Worm (Caenorhabditis elegans) whole organism, L1 larva: ENCODE results near the gene E02C12.10.
A peak's percentile ranks its signal among the peaks of the same experiment; 100 is the strongest.

Experiments used
- C16A3.4 ChIP-seq: fragments of 150-350 bp; optimal IDR thresholded peaks from 2 replicates; lab custom pipeline; 2014; ENCODE audit warnings: missing biosample characterization, missing genetic modification characterization
- aha-1 ChIP-seq: fragments of 150-350 bp; optimal IDR thresholded peaks from 2 replicates; lab custom pipeline; 2014; ENCODE audit warnings: missing biosample characterization, missing genetic modification characterization
- alr-1 ChIP-seq: fragments of 200-800 bp; sonication (Bioruptor generic); optimal IDR thresholded peaks from 2 replicates; lab custom pipeline; 2018; ENCODE audit warnings: borderline replicate concordance, mild to moderate bottlenecking, missing genetic modification characterization, missing compliant biosample characterization
- aly-2 ChIP-seq: fragments of 150-350 bp; optimal IDR thresholded peaks from 2 replicates; lab custom pipeline; 2014; ENCODE audit warnings: missing biosample characterization, missing genetic modification characterization
- blmp-1 ChIP-seq: fragments of 150-350 bp; optimal IDR thresholded peaks from 2 replicates; lab custom pipeline; 2014; ENCODE audit warnings: missing biosample characterization, missing genetic modification characterization
- ceh-63 ChIP-seq: fragments of 200-800 bp; sonication (Bioruptor generic); optimal IDR thresholded peaks from 2 replicates; lab custom pipeline; 2018; ENCODE audit warnings: mild to moderate bottlenecking, missing genetic modification characterization, missing compliant biosample characterization
- ceh-8 ChIP-seq: fragments of 200-800 bp; sonication (Bioruptor generic); optimal IDR thresholded peaks from 2 replicates; lab custom pipeline; 2018; ENCODE audit warnings: mild to moderate bottlenecking, missing genetic modification characterization, moderate library complexity, missing compliant biosample characterization
- ceh-90 ChIP-seq: sonication (generic microtip); optimal IDR thresholded peaks from 2 replicates; lab custom pipeline; 2016; ENCODE audit warnings: missing genetic modification characterization, missing compliant biosample characterization
- egl-27 ChIP-seq, 2 experiments: fragments of 150-350 bp in 1 of 2; sonication (generic microtip); optimal IDR thresholded peaks; 3 replicates each; lab custom pipeline; 2017 to 2018; ENCODE audit warnings: missing biosample characterization in 2 of 2, missing genetic modification characterization in 2 of 2, missing genetic modification reagents in 2 of 2
- fkh-10 ChIP-seq: sonication (generic microtip); optimal IDR thresholded peaks from 2 replicates; lab custom pipeline; 2017; ENCODE audit warnings: missing biosample characterization, missing genetic modification reagents, missing genetic modification characterization
- fkh-4 ChIP-seq: sonication (generic microtip); optimal IDR thresholded peaks from 2 replicates; lab custom pipeline; 2016; ENCODE audit warnings: missing compliant biosample characterization, missing genetic modification characterization, borderline replicate concordance
- fkh-8 ChIP-seq: sonication (generic microtip); optimal IDR thresholded peaks from 2 replicates; lab custom pipeline; 2016; ENCODE audit warnings: mild to moderate bottlenecking, missing genetic modification characterization, missing compliant biosample characterization
- fos-1 ChIP-seq: fragments of 150-350 bp; optimal IDR thresholded peaks from 2 replicates; lab custom pipeline; 2014; ENCODE audit warnings: missing biosample characterization, missing genetic modification characterization
- grh-1 ChIP-seq: fragments of 200-800 bp; sonication (Bioruptor generic); IDR thresholded peaks from 2 replicates; pipeline ENCODE4 v1.3.6; 2022; ENCODE audit warnings: missing genetic modification reagents, missing genetic modification characterization, missing compliant biosample characterization
- irx-1 ChIP-seq: sonication (generic microtip); optimal IDR thresholded peaks from 2 replicates; lab custom pipeline; 2016; ENCODE audit warnings: missing genetic modification characterization, missing compliant biosample characterization
- lin-14 ChIP-seq: fragments of 200-800 bp; sonication (Bioruptor generic); optimal IDR thresholded peaks from 2 replicates; lab custom pipeline; 2018; ENCODE audit warnings: mild to moderate bottlenecking, missing genetic modification characterization, moderate library complexity, missing compliant biosample characterization
- lin-35 ChIP-seq, 2 experiments: fragments of 150-350 bp; optimal IDR thresholded peaks; 2 replicates each; lab custom pipeline; 2014; ENCODE audit warnings: missing biosample characterization in 2 of 2, missing genetic modification characterization in 2 of 2, missing genetic modification reagents in 2 of 2
- lin-39 ChIP-seq: fragments of 150-350 bp; optimal IDR thresholded peaks from 2 replicates; lab custom pipeline; 2014; ENCODE audit warnings: missing biosample characterization, missing genetic modification reagents, missing genetic modification characterization
- mdl-1 ChIP-seq, 2 experiments: fragments of 150-350 bp; optimal IDR thresholded peaks; 2 replicates each; lab custom pipeline; 2014 to 2017; ENCODE audit warnings: missing biosample characterization in 2 of 2, missing genetic modification characterization in 2 of 2, inconsistent platforms in 1 of 2
- mef-2 ChIP-seq: fragments of 150-350 bp; optimal IDR thresholded peaks from 2 replicates; lab custom pipeline; 2014; ENCODE audit warnings: missing biosample characterization, missing genetic modification characterization
- mep-1 ChIP-seq: fragments of 150-350 bp; optimal IDR thresholded peaks from 2 replicates; lab custom pipeline; 2014; ENCODE audit warnings: missing biosample characterization, missing genetic modification characterization
- nhr-12 ChIP-seq: sonication (generic microtip); optimal IDR thresholded peaks from 2 replicates; lab custom pipeline; 2017; ENCODE audit warnings: missing biosample characterization, missing genetic modification characterization
- nhr-19 ChIP-seq: fragments of 200-800 bp; sonication (Bioruptor generic); conservative IDR thresholded peaks from 2 replicates; pipeline ENCODE4 v1.3.6; 2022; ENCODE audit warnings: missing genetic modification characterization, missing compliant biosample characterization
- nhr-237 ChIP-seq: fragments of 150-350 bp; optimal IDR thresholded peaks from 2 replicates; lab custom pipeline; 2014; ENCODE audit warnings: missing biosample characterization, missing genetic modification characterization
- nhr-71 ChIP-seq: sonication (generic microtip); optimal IDR thresholded peaks from 2 replicates; lab custom pipeline; 2016; ENCODE audit warnings: mild to moderate bottlenecking, missing genetic modification characterization, moderate library complexity, missing compliant biosample characterization
- nhr-76 ChIP-seq: sonication (generic microtip); optimal IDR thresholded peaks from 2 replicates; lab custom pipeline; 2017; ENCODE audit warnings: missing biosample characterization, missing genetic modification characterization
- nhr-77 ChIP-seq: fragments of 150-350 bp; optimal IDR thresholded peaks from 2 replicates; lab custom pipeline; 2014; ENCODE audit warnings: missing biosample characterization, missing genetic modification characterization
- nhr-84 ChIP-seq: sonication (generic microtip); optimal IDR thresholded peaks from 2 replicates; lab custom pipeline; 2017; ENCODE audit warnings: missing biosample characterization, missing genetic modification characterization
- nhr-85 ChIP-seq: sonication (generic microtip); peaks from one replicate; lab custom pipeline; 2016; ENCODE audit warnings: missing genetic modification characterization, inconsistent platforms, missing compliant biosample characterization
- nhr-90 ChIP-seq: sonication (generic microtip); optimal IDR thresholded peaks from 2 replicates; lab custom pipeline; 2016; ENCODE audit warnings: mild to moderate bottlenecking, missing genetic modification characterization, missing compliant biosample characterization; ENCODE audit not compliant: poor library complexity
- pqm-1 ChIP-seq: sonication (generic microtip); optimal IDR thresholded peaks from 3 replicates; lab custom pipeline; 2017; ENCODE audit warnings: missing biosample characterization, missing genetic modification characterization
- rnt-1 ChIP-seq: sonication (generic microtip); optimal IDR thresholded peaks from 2 replicates; lab custom pipeline; 2016; ENCODE audit warnings: mild to moderate bottlenecking, missing genetic modification characterization, moderate library complexity, missing compliant biosample characterization
- snpc-4 ChIP-seq: fragments of 150-350 bp; optimal IDR thresholded peaks from 2 replicates; lab custom pipeline; 2014; ENCODE audit warnings: missing biosample characterization, missing genetic modification characterization
- snu-23 ChIP-seq: sonication (generic microtip); optimal IDR thresholded peaks from 2 replicates; lab custom pipeline; 2016; ENCODE audit warnings: missing genetic modification characterization, missing compliant biosample characterization
- sox-4 ChIP-seq: sonication (generic microtip); optimal IDR thresholded peaks from 2 replicates; lab custom pipeline; 2016; ENCODE audit warnings: missing genetic modification characterization, missing compliant biosample characterization
- sup-37 ChIP-seq: fragments of 200-800 bp; sonication (Bioruptor generic); optimal IDR thresholded peaks from 2 replicates; lab custom pipeline; 2018; ENCODE audit warnings: mild to moderate bottlenecking, missing genetic modification characterization, missing compliant biosample characterization
- tbx-2 ChIP-seq: sonication (generic microtip); optimal IDR thresholded peaks from 2 replicates; lab custom pipeline; 2016; ENCODE audit warnings: missing genetic modification characterization, missing compliant biosample characterization
- tlp-1 ChIP-seq: fragments of 150-350 bp; optimal IDR thresholded peaks from 2 replicates; lab custom pipeline; 2014; ENCODE audit warnings: missing biosample characterization, missing genetic modification characterization
- unc-130 ChIP-seq: fragments of 150-350 bp; optimal IDR thresholded peaks from 2 replicates; lab custom pipeline; 2017; ENCODE audit warnings: missing biosample characterization, missing genetic modification characterization, inconsistent platforms
- unc-30 ChIP-seq: sonication (generic microtip); optimal IDR thresholded peaks from 2 replicates; lab custom pipeline; 2017; ENCODE audit warnings: missing biosample characterization, missing genetic modification characterization
- unc-62 ChIP-seq: fragments of 150-350 bp; optimal IDR thresholded peaks from 2 replicates; lab custom pipeline; 2014; ENCODE audit warnings: missing biosample characterization, missing genetic modification reagents, missing genetic modification characterization
- xbp-1 ChIP-seq: sonication (generic microtip); optimal IDR thresholded peaks from 2 replicates; lab custom pipeline; 2016; ENCODE audit warnings: missing genetic modification characterization, missing compliant biosample characterization
- zip-4 ChIP-seq: fragments of 200-800 bp; sonication (Bioruptor generic); optimal IDR thresholded peaks from 2 replicates; lab custom pipeline; 2018; ENCODE audit warnings: mild to moderate bottlenecking, missing genetic modification characterization, moderate library complexity, missing compliant biosample characterization
- ztf-4 ChIP-seq: fragments of 150-350 bp; optimal IDR thresholded peaks from 2 replicates; lab custom pipeline; 2014; ENCODE audit warnings: missing biosample characterization, missing genetic modification characterization

E02C12.10 gene

ce11 chrV:9422745-9423144 lies 44.5 kb upstream of the E02C12.10 start:
- no peak for TF ChIP-seq tlp-1 (tag; lab: Kevin White, UChicago)
- TF ChIP-seq lin-35 (GFP tag; optimal IDR thresholded peaks at IDR 0.05; lab: Kevin White, UChicago): peak in 1 of 2 experiments; percentile 1
- peak; percentile 15 for TF ChIP-seq lin-14
- no peak for TF ChIP-seq ceh-8 (GFP tag; lab: Kevin White, UChicago)
- TF ChIP-seq sup-37 (GFP tag; lab: Kevin White, UChicago): no peak

ce11 chrV:9416624-9417023 lies 38.4 kb upstream of the E02C12.10 start, which contains the start of gene F36D4.1:
Gene F36D4.1, plus strand, starts transcription at chrV:9416924.
- TF ChIP-seq snu-23 (GFP tag; lab: Kevin White, UChicago) (no peak), alr-1 (no peak), zip-4 (GFP tag; lab: Kevin White, UChicago) (no peak), blmp-1 (tag; lab: Kevin White, UChicago) (no peak), tlp-1 (tag; lab: Kevin White, UChicago) (no peak), aha-1 (tag; lab: Kevin White, UChicago) (no peak), nhr-237 (tag; lab: Kevin White, UChicago) (no peak), unc-30 (tag; lab: Kevin White, UChicago) (no peak), nhr-85 (tag; lab: Kevin White, UChicago) (no peak), nhr-84 (tag; lab: Kevin White, UChicago) (no peak), nhr-76 (tag; lab: Kevin White, UChicago) (no peak), lin-35 (GFP tag; optimal IDR thresholded peaks at IDR 0.05; lab: Kevin White, UChicago) (no peak)
- TF ChIP-seq, all 84 proteins: peak for 0

ce11 chrV:9414516-9414915 lies 36.3 kb upstream of the E02C12.10 start, which contains the start of gene F36D4.4:
Gene F36D4.4, minus strand, starts transcription at chrV:9414616.
- TF ChIP-seq mef-2 (tag; lab: Kevin White, UChicago) (no peak), nhr-71 (no peak), mdl-1 (tag; optimal IDR thresholded peaks at IDR 0.05; lab: Kevin White, UChicago) (no peak), ceh-90 (no peak), ztf-4 (tag; lab: Kevin White, UChicago) (no peak), rnt-1 (tag; lab: Kevin White, UChicago) (no peak), lin-35 (GFP tag; optimal IDR thresholded peaks at IDR 0.05; lab: Kevin White, UChicago) (no peak), C16A3.4 (no peak), xbp-1 (no peak), unc-62 (GFP tag; lab: Kevin White, UChicago) (no peak), aly-2 (no peak), lin-14 (no peak), aha-1 (tag; lab: Kevin White, UChicago) (no peak), sox-4 (tag; lab: Kevin White, UChicago) (no peak), fkh-4 (tag; lab: Kevin White, UChicago) (no peak), nhr-19 (GFP tag; lab: Robert Waterston, UW) (no peak)

ce11 chrV:9408869-9409268 lies 30.7 kb upstream of the E02C12.10 start:
- TF ChIP-seq lin-14 (peak; percentile 63), fkh-10 (GFP tag; lab: Kevin White, UChicago) (peak; percentile 81), nhr-71 (peak; percentile 12), lin-39 (tag; lab: Kevin White, UChicago) (no peak), ceh-90 (no peak), tbx-2 (tag; lab: Kevin White, UChicago) (peak; percentile 45)

ce11 chrV:9406890-9407289 lies 28.7 kb upstream of the E02C12.10 start:
- TF ChIP-seq unc-130 (tag; lab: Kevin White, UChicago): no peak
- TF ChIP-seq egl-27 (tag; optimal IDR thresholded peaks at IDR 0.05; lab: Kevin White, UChicago): no peak
- TF ChIP-seq irx-1: no peak
- TF ChIP-seq snpc-4 (tag; lab: Kevin White, UChicago): no peak
- TF ChIP-seq nhr-77: peak; percentile 48
- TF ChIP-seq mep-1: no peak
- TF ChIP-seq nhr-90 (tag; lab: Kevin White, UChicago): peak; percentile 21
- no peak for TF ChIP-seq alr-1
- TF ChIP-seq ztf-4 (tag; lab: Kevin White, UChicago): no peak
- TF ChIP-seq fos-1: no peak
- TF ChIP-seq grh-1 (GFP tag; lab: Robert Waterston, UW): no peak
- no peak for TF ChIP-seq zip-4 (GFP tag; lab: Kevin White, UChicago)
- no peak for TF ChIP-seq pqm-1 (tag; lab: Kevin White, UChicago)
- TF ChIP-seq fkh-10 (GFP tag; lab: Kevin White, UChicago): no peak
- peak; percentile 55 for TF ChIP-seq snu-23 (GFP tag; lab: Kevin White, UChicago)
- no peak for TF ChIP-seq nhr-71
- TF ChIP-seq nhr-12 (tag; lab: Kevin White, UChicago): no peak
- TF ChIP-seq sup-37 (GFP tag; lab: Kevin White, UChicago): no peak
- TF ChIP-seq ceh-63 (GFP tag; lab: Kevin White, UChicago): no peak
- TF ChIP-seq fkh-8 (tag; lab: Kevin White, UChicago): no peak
- TF ChIP-seq nhr-237 (tag; lab: Kevin White, UChicago): no peak
- TF ChIP-seq tlp-1 (tag; lab: Kevin White, UChicago): no peak
